Fruit fly (Drosophila melanogaster) whole organism: ENCODE results near the gene Bhmt.

Source experiments
- CG8478 ChIP-seq: fragments of >200 bp; optimal IDR thresholded peaks from 2 replicates; lab custom pipeline; 2018; ENCODE audit warnings: inconsistent platforms
- Dll ChIP-seq: fragments of >200 bp; optimal IDR thresholded peaks from 2 replicates; lab custom pipeline; 2017
- EcR ChIP-seq, 2 experiments: fragments of >200 bp; optimal IDR thresholded peaks; 2 replicates each; lab custom pipeline; 2017; ENCODE audit warnings: missing biosample characterization in 2 of 2, missing genetic modification characterization in 2 of 2, missing genetic modification reagents in 2 of 2
- pan ChIP-seq: fragments of >200 bp; optimal IDR thresholded peaks from 2 replicates; lab custom pipeline; 2017
- psq ChIP-seq: fragments of >200 bp; optimal IDR thresholded peaks from 2 replicates; lab custom pipeline; 2017
- usp ChIP-seq: fragments of >200 bp; optimal IDR thresholded peaks from 2 replicates; lab custom pipeline; 2017; ENCODE audit warnings: missing biosample characterization, missing genetic modification characterization, mixed read lengths

Gene Bhmt

DNA sequence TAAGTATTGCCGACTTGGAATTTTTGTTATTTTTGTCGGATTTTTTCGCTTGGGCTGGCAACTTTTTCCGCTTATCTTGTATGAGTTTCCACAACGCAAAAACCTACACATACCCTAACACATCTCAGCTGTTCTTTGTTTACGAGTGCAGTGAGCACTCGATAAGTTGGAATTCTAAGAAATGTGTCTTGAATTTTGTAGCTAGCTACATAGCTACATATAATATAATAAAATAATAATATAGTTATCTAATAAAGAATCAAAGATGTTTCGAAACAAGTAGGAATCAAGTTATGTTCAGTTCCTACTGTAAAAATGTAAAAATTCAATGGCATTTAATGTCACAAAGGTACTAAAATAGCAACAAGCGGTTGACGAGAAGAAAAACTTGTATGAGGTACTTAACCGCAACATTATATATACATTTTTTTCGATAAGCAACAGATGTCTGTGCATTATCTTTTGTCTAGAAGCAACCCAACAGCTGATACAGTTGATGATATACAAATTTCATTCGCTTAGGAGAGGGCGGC lies at the start of gene Bhmt:
Bhmt (minus strand) TSS at position 170 of the 533 bp plus-strand sequence.
- TF ChIP-seq Dll (no peak), usp (GFP tag; lab: Kevin White, UChicago) (no peak), psq (lab: Kevin White, UChicago) (no peak), CG8478 (lab: Kevin White, UChicago) (no peak), pan (lab: Kevin White, UChicago) (no peak), EcR (GFP tag; optimal IDR thresholded peaks at IDR 0.05; lab: Kevin White, UChicago) (no peak)

DNA sequence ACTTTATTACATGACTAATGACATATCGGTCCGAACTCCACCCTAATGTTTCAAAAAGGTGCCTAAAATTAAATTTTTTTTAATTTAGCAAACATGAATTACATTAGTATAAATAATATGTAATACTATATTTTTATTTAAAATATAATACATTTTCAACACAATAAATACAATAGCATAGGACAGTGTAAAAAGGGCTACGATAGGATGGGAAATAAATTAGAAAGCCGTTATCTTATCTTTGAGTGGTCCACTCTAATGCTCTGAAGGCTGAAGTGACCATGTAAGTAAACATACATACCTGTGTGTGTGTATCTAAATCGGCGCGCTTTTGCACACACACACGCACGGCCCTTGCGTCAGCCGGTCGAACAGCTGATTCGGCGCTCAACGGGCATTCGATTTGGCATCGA lies 45.9 kb upstream of the Bhmt start, which contains the start of gene CG31793:
CG31793 (plus strand) TSS at position 409 of the 413 bp plus-strand sequence.
- TF ChIP-seq EcR (GFP tag; optimal IDR thresholded peaks at IDR 0.05; lab: Kevin White, UChicago) (no peak), pan (lab: Kevin White, UChicago) (no peak), CG8478 (lab: Kevin White, UChicago) (no peak), Dll (no peak), psq (lab: Kevin White, UChicago) (no peak)

DNA sequence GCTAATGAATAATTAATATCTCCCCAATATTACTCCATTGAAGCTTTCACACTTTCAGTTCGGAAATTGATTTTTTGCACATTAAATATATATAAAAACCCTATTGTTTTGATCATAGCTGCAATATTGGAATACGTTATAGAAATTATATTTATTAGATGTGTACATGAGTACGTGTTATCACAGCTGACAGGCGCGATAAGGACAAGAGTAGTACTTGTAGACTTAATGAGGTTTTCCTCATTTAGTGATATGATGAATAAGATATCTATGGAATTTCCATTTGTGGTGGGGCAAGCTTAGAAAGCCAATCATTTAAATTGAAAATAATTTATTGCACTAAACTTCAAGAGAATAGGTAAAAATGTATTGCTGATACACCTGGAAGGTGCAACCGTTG lies 45.4 kb upstream of the Bhmt start:
- TF ChIP-seq psq (lab: Kevin White, UChicago) (no peak), Dll (no peak), CG8478 (lab: Kevin White, UChicago) (no peak), EcR (GFP tag; optimal IDR thresholded peaks at IDR 0.05; lab: Kevin White, UChicago) (no peak), usp (GFP tag; lab: Kevin White, UChicago) (no peak), pan (lab: Kevin White, UChicago) (no peak)

DNA sequence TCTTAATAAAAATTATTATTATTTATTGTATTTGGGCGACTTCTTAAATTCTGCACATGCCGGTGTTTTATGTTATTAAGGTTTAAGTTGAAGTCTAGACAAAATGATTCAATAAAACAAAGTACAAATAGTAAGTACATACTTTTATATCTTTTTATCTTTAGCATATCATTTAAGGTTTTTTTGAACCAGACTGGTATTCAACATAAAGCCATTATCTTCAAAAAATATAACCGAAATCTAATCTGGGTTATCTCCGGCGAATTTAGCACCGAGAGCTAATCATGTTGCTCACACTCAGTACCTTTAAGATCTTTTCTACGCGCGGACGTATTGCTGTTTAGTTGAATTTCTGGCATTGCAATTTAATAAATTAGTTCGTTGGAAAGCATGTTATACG lies 40.0 kb upstream of the Bhmt start, which contains the start of gene CG31792:
CG31792 (plus strand) TSS at position 301 of the 400 bp plus-strand sequence.
- TF ChIP-seq usp (GFP tag; lab: Kevin White, UChicago) (no peak), EcR (GFP tag; optimal IDR thresholded peaks at IDR 0.05; lab: Kevin White, UChicago) (no peak), pan (lab: Kevin White, UChicago) (no peak), CG8478 (lab: Kevin White, UChicago) (no peak), Dll (no peak), psq (lab: Kevin White, UChicago) (no peak)

DNA sequence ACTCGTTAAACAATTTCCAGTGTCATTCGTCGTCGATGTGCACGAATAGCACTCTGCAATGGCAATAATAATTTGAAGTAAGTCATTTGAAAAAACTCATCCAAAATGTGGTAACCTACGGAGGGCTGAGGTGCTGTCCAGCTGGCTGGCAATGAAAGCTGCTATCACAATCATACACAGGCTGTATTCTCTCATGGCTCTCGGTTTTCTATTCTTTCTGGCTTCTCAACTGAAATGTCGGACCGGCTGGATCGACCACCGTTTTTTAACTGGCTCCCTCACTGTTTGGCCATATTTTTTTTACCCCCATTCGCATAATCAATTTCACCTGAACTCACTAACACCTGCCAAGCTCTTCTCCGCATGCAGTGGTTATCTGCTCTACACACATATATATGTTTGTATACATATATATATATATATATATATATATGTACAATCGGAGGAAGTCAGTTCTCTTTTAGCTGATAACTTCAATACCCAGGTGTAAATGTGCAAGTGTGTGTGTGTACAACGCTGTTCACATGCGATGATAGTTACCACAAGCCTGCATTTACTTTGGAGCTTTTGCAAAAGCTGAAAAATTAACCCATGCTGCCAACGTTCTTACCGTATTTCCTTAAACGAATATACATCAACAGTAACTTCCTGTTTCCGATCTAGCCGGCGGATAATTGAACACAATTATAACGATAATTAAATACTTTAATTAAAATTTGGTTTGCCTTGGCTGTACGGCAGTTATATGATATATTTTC lies 38.7 kb upstream of the Bhmt start, which contains the start of gene CG10650:
CG10650 (minus strand) TSS at position 275 of the 758 bp plus-strand sequence.
- no peak for TF ChIP-seq Dll
- no peak for TF ChIP-seq usp (GFP tag; lab: Kevin White, UChicago)
- TF ChIP-seq EcR (GFP tag; optimal IDR thresholded peaks at IDR 0.05; lab: Kevin White, UChicago), result no peak
- TF ChIP-seq pan (lab: Kevin White, UChicago), result no peak
- no peak for TF ChIP-seq CG8478 (lab: Kevin White, UChicago)
- TF ChIP-seq psq (lab: Kevin White, UChicago), result no peak

DNA sequence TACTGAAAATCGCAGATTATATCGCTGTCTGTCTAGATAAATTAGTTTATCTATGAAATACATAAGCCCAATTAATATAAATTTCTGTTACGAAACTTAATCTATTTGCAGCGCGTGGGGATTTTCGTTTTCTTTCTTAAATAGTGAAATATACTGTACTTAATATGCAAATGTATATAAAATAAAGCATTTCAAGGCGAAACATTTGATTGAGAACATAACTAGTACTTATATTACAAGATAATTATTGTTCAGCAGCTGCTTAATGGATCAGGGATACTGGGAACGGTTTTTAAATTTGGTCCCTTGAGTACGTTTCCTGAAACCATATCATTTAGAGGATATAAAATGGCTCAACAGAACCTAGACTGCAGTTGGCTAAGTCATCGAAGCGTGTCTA lies 35.1 kb upstream of the Bhmt start, which contains the start of gene CG46465:
CG46465 (plus strand) TSS at position 301 of the 400 bp plus-strand sequence.
- TF ChIP-seq EcR (GFP tag; optimal IDR thresholded peaks at IDR 0.05; lab: Kevin White, UChicago), result no peak
- no peak for TF ChIP-seq CG8478 (lab: Kevin White, UChicago)
- no peak for TF ChIP-seq psq (lab: Kevin White, UChicago)
- no peak for TF ChIP-seq Dll
- TF ChIP-seq pan (lab: Kevin White, UChicago), result no peak
- no peak for TF ChIP-seq usp (GFP tag; lab: Kevin White, UChicago)

DNA sequence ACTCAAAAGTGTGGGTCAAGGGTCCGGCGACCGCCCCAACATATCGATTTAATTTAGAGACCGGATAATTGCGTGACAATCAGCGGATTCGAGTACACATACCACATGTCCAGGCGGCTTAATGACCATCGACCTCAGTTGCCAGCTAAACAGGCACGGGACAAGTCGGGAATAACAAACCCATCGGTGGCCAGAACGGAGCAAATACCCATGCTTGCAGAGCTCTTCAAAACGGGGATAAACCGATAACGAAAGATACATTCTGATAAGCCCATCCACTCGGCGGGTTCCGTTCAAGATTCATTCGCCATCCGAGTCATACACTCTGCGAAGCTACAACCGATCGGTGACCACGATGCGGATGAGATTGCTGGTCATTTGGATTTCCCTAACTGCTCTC lies 33.6 kb upstream of the Bhmt start, which contains the start of gene CG15169:
CG15169 (plus strand) TSS at position 301 of the 400 bp plus-strand sequence.
- TF ChIP-seq CG8478 (lab: Kevin White, UChicago), result no peak
- no peak for TF ChIP-seq psq (lab: Kevin White, UChicago)

DNA sequence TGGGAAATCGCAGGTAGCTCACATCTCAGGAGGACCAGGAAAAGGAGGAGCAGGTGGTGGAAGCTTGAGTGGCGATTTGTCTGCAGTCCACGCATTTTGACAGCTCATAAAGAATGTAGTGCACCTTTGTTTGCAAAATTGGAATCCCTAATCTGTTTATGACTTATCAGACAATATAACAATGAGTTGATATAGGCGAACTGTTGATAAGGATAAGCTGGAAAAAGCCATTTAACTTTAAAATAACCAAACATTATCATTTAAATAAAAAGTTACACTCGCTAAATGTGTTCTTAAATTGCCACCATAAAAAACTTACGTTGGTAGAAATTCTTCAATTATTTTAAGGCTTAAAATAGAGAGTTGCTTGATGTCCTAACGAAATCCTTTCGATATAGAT lies 33.0 kb upstream of the Bhmt start, which contains the start of gene CG15170:
CG15170 (minus strand) TSS at position 101 of the 400 bp plus-strand sequence.
- no peak for TF ChIP-seq psq (lab: Kevin White, UChicago)
- TF ChIP-seq pan (lab: Kevin White, UChicago), result no peak
- TF ChIP-seq usp (GFP tag; lab: Kevin White, UChicago), result no peak
- TF ChIP-seq Dll, result no peak
- no peak for TF ChIP-seq CG8478 (lab: Kevin White, UChicago)
- no peak for TF ChIP-seq EcR (GFP tag; optimal IDR thresholded peaks at IDR 0.05; lab: Kevin White, UChicago)

DNA sequence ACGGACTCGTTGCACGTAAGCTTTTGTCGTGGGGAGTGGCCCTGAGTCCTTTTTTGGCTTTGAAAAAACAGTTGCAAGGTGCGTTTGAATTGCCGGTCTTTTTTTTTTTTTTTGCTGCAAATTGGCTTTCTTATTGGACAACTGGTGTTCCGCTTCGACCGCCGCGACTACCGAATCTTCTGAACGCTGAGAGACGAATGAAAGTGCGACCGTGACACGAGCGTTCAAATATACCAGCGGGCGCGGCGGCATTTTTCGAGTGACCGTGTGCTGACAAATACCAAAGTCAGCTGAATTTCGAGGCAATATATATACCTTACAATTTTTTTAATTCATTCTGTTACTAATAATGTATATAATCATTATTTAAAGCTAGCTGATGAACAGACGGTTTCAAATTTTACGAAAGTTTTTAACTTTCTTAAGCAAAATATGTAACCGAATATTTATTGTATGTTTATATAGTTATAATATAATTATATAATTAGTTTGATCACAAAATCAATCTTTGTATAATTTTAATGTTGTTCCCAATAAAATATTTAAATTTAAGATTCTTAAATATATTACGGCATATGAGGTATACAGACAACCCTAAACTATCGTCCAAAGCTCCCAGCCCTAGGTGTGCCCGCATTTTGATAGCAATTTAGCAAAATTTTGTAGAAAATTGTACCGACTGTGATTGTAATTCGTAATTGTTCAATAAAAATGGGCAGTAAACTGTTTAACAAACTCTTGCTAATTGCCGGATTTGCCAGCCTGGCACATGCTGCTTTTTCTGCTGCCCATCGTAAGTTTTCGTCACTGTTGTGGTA lies 30.2 kb upstream of the Bhmt start, which contains the start of the genes Swip-1 and EMC5:
Swip-1 (minus strand) TSS at position 203 of the 818 bp plus-strand sequence.
EMC5 (plus strand) TSS at position 630 of the 818 bp plus-strand sequence.
- no peak for TF ChIP-seq EcR (GFP tag; optimal IDR thresholded peaks at IDR 0.05; lab: Kevin White, UChicago)

DNA sequence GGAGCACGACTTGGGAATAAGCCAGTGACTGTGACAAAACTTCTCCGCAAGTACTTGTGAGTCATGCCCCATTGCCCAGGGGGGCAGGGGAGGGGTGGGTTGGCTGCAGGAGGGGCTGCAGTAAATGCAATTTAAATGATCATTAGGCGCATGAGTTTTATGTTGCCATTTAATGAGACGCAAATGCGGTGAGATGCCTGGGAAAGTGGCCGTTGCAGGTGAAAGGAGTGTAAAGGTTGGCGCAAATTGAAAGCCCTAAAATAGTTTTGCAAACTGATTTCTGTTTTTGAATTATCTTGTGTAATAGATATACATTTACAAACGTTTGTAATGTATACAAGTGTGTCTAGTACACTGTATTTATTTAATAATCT lies 29.0 kb upstream of the Bhmt start:
- no peak for TF ChIP-seq usp (GFP tag; lab: Kevin White, UChicago)
- no peak for TF ChIP-seq pan (lab: Kevin White, UChicago)
- TF ChIP-seq psq (lab: Kevin White, UChicago), result no peak
- TF ChIP-seq Dll, result no peak
- TF ChIP-seq EcR (GFP tag; optimal IDR thresholded peaks at IDR 0.05; lab: Kevin White, UChicago), result no peak
- no peak for TF ChIP-seq CG8478 (lab: Kevin White, UChicago)
